Fruit fly (Drosophila melanogaster): ENCODE data around the gene CG15478.

- TF ChIP-seq CG32006 (GFP tag; optimal IDR thresholded peaks at IDR 0.05) (no peak), CG6163 (GFP tag; IDR thresholded peaks at IDR 0.05) (peak; percentile 62; the same call in 2 of the 3 replicates), CG6276 (GFP tag; optimal IDR thresholded peaks at IDR 0.05) (no peak), Sox14 (GFP tag; optimal IDR thresholded peaks at IDR 0.05) (no peak), CG11294 (GFP tag; IDR thresholded peaks at IDR 0.05) (peak; percentile 60), ss (GFP tag; optimal IDR thresholded peaks at IDR 0.05) (no peak), CG6792 (GFP tag; optimal IDR thresholded peaks at IDR 0.05) (no peak), OdsH (GFP tag; optimal IDR thresholded peaks at IDR 0.05) (peak; percentile 31), fd85E (GFP tag; optimal IDR thresholded peaks at IDR 0.05) (no peak), Ets21C (GFP tag; optimal IDR thresholded peaks at IDR 0.05) (no peak), Hr38 (GFP tag; optimal IDR thresholded peaks at IDR 0.05) (no peak)
These were observed 26.4 kb downstream of the CG15478 start for dm6 chrX:7691221-7691914.

All from whole organism, prepupa.